Worm (Caenorhabditis elegans) whole organism, L4 larva: ENCODE data around the gene scrm-8.
A peak's percentile ranks its signal among the peaks of the same experiment; 100 is the strongest.

Experiments
- F49E8.2 ChIP-seq: sonication (generic microtip); optimal IDR thresholded peaks from 2 replicates; lab custom pipeline; 2016; ENCODE audit warnings: missing compliant biosample characterization, mild to moderate bottlenecking, missing genetic modification characterization, borderline replicate concordance
- Y5F2A.4 ChIP-seq: fragments of 200-800 bp; sonication (Bioruptor generic); optimal IDR thresholded peaks from 2 replicates; lab custom pipeline; 2018; ENCODE audit warnings: mild to moderate bottlenecking, missing genetic modification characterization, missing compliant biosample characterization
- dpl-1 ChIP-seq: fragments of 150-350 bp; optimal IDR thresholded peaks from 2 replicates; lab custom pipeline; 2014; ENCODE audit warnings: missing biosample characterization, missing genetic modification reagents, missing genetic modification characterization
- egl-43 ChIP-seq: fragments of 200-800 bp; sonication (Bioruptor generic); IDR thresholded peaks from 2 replicates; pipeline ENCODE4 v1.3.6; 2022; ENCODE audit warnings: missing genetic modification reagents, missing genetic modification characterization, missing compliant biosample characterization
- hlh-30 ChIP-seq: sonication (generic microtip); optimal IDR thresholded peaks from 2 replicates; lab custom pipeline; 2017; ENCODE audit warnings: antibody characterized with exemption, mild to moderate bottlenecking, missing genetic modification characterization, missing compliant biosample characterization; ENCODE audit not compliant: insufficient read depth
- mdl-1 ChIP-seq, 2 experiments: fragments of 150-350 bp in 1 of 2; sonication (generic microtip) in 1 of 2; optimal IDR thresholded peaks; 2 replicates each; lab custom pipeline; 2014 to 2017; ENCODE audit warnings: missing biosample characterization in 2 of 2, missing genetic modification characterization in 2 of 2
- spr-3 ChIP-seq: fragments of 200-800 bp; sonication (Bioruptor generic); optimal IDR thresholded peaks from 2 replicates; lab custom pipeline; 2018; ENCODE audit warnings: mild to moderate bottlenecking, missing genetic modification characterization, missing compliant biosample characterization
- unc-62 ChIP-seq, 3 experiments: fragments of 150-350 bp in 1 of 3; sonication (generic microtip); optimal IDR thresholded peaks in 2 of 3; peaks in 1 of 3; 1 replicate in 1 of 3; 2 replicates in 2 of 3; lab custom pipeline; 2014 to 2017; ENCODE audit warnings: missing biosample characterization in 3 of 3, missing genetic modification characterization in 3 of 3, missing genetic modification reagents in 3 of 3, missing genotype in 1 of 3

- TF ChIP-seq egl-43 (GFP tag; lab: Robert Waterston, UW) (no peak), mdl-1 (tag; optimal IDR thresholded peaks at IDR 0.05; lab: Kevin White, UChicago) (peak; percentile 19 to 90), F49E8.2 (tag; lab: Kevin White, UChicago) (no peak), hlh-30 (tag; lab: Kevin White, UChicago) (peak; percentile 91), dpl-1 (GFP tag; lab: Kevin White, UChicago) (peak; percentile 36), Y5F2A.4 (GFP tag; lab: Kevin White, UChicago) (no peak), unc-62 (GFP tag; optimal IDR thresholded peaks at IDR 0.05 in 1 of 2; lab: Kevin White, UChicago) (peak in 1 of 2 experiments; percentile 96), unc-62 (tag; optimal IDR thresholded peaks at IDR 0.05; lab: Kevin White, UChicago) (no peak), spr-3 (no peak)
Observed at ce11 chrIV:4215349-4215748, 50.9 kb downstream of the scrm-8 start.
